Fruit fly (Drosophila melanogaster) whole organism, prepupa: ENCODE measurements around the gene GstD5.

Experiments
- Blimp-1 ChIP-seq: fragments of 200-800 bp; sonication (Bioruptor generic); optimal IDR thresholded peaks from 3 replicates; lab custom pipeline; 2017; ENCODE audit warnings: missing biosample characterization, missing genetic modification characterization, mild to moderate bottlenecking, moderate library complexity, missing genetic modification reagents
- CG10631 ChIP-seq: fragments of 200-800 bp; sonication (Bioruptor generic); optimal IDR thresholded peaks from 2 replicates; lab custom pipeline; 2016; ENCODE audit warnings: missing biosample characterization, missing genetic modification characterization
- CG10669 ChIP-seq: fragments of 200-800 bp; sonication (Bioruptor generic); optimal IDR thresholded peaks from 3 replicates; lab custom pipeline; 2018; ENCODE audit warnings: missing biosample characterization, mild to moderate bottlenecking, missing genetic modification characterization, moderate library complexity
- CG11902 ChIP-seq: fragments of 200-800 bp; sonication (Bioruptor generic); optimal IDR thresholded peaks from 3 replicates; lab custom pipeline; 2016; ENCODE audit warnings: missing biosample characterization, missing genetic modification characterization
- CG15336 ChIP-seq: fragments of 200-800 bp; sonication (Bioruptor generic); IDR thresholded peaks from 2 replicates; pipeline ENCODE4 v1.3.6; 2022; ENCODE audit warnings: missing biosample characterization, missing genetic modification characterization
- CG1621 ChIP-seq: fragments of 200-800 bp; sonication (Bioruptor generic); optimal IDR thresholded peaks from 3 replicates; lab custom pipeline; 2018; ENCODE audit warnings: missing biosample characterization, mild to moderate bottlenecking, missing genetic modification characterization
- CG16779 ChIP-seq: fragments of 200-800 bp; sonication (Bioruptor generic); optimal IDR thresholded peaks from 3 replicates; lab custom pipeline; 2017; ENCODE audit warnings: missing biosample characterization, mild to moderate bottlenecking, missing genetic modification characterization
- CG3032 ChIP-seq: fragments of 200-800 bp; optimal IDR thresholded peaks from 2 replicates; lab custom pipeline; 2019; ENCODE audit warnings: missing biosample characterization, mild to moderate bottlenecking, missing genetic modification characterization, moderate library complexity
- CG31627 ChIP-seq: fragments of 200-800 bp; sonication (Bioruptor generic); optimal IDR thresholded peaks from 3 replicates; lab custom pipeline; 2016; ENCODE audit warnings: missing biosample characterization, missing genetic modification characterization
- CG32006 ChIP-seq: fragments of 200-800 bp; sonication (Bioruptor generic); optimal IDR thresholded peaks from 3 replicates; lab custom pipeline; 2017; ENCODE audit warnings: missing biosample characterization, mild to moderate bottlenecking, missing genetic modification characterization
- CG34406 ChIP-seq: fragments of 200-800 bp; sonication (Bioruptor generic); optimal IDR thresholded peaks from 3 replicates; lab custom pipeline; 2016; ENCODE audit warnings: missing biosample characterization, missing genetic modification characterization
- CG3919 ChIP-seq: fragments of 200-800 bp; sonication (Bioruptor generic); optimal IDR thresholded peaks from 3 replicates; lab custom pipeline; 2016; ENCODE audit warnings: missing biosample characterization, missing genetic modification characterization
- CG6792 ChIP-seq: fragments of 200-800 bp; sonication (Bioruptor generic); optimal IDR thresholded peaks from 3 replicates; lab custom pipeline; 2016; ENCODE audit warnings: missing biosample characterization, missing genetic modification characterization
- CG6808 ChIP-seq: fragments of 200-800 bp; sonication (Bioruptor generic); optimal IDR thresholded peaks from 3 replicates; lab custom pipeline; 2017; ENCODE audit warnings: missing biosample characterization, missing genetic modification characterization, mild to moderate bottlenecking, moderate library complexity, missing genetic modification reagents
- CG6854 ChIP-seq: fragments of 200-800 bp; sonication (Bioruptor generic); optimal IDR thresholded peaks from 2 replicates; lab custom pipeline; 2017; ENCODE audit warnings: missing biosample characterization, mild to moderate bottlenecking, missing genetic modification characterization
- CG7368 ChIP-seq: fragments of 200-800 bp; sonication (Bioruptor generic); optimal IDR thresholded peaks from 3 replicates; lab custom pipeline; 2016; ENCODE audit warnings: missing biosample characterization, missing genetic modification characterization
- CG8632 ChIP-seq: fragments of 200-800 bp; sonication (Bioruptor generic); optimal IDR thresholded peaks from 3 replicates; lab custom pipeline; 2016; ENCODE audit warnings: missing biosample characterization, missing genetic modification characterization
- Eip75B ChIP-seq: fragments of 200-800 bp; sonication (Bioruptor generic); optimal IDR thresholded peaks from 3 replicates; lab custom pipeline; 2016; ENCODE audit warnings: missing biosample characterization, missing genetic modification characterization
- Eip93F ChIP-seq: fragments of 200-800 bp; sonication (Bioruptor generic); optimal IDR thresholded peaks from 2 replicates; lab custom pipeline; 2016; ENCODE audit warnings: missing biosample characterization, mild to moderate bottlenecking, missing genetic modification characterization
- Ets21C ChIP-seq: fragments of 200-800 bp; sonication (Bioruptor generic); optimal IDR thresholded peaks from 3 replicates; lab custom pipeline; 2016; ENCODE audit warnings: missing biosample characterization, missing genetic modification characterization
- Ets96B ChIP-seq: fragments of 200-800 bp; optimal IDR thresholded peaks from 2 replicates; lab custom pipeline; 2019; ENCODE audit warnings: missing biosample characterization, mild to moderate bottlenecking, missing genetic modification characterization, moderate library complexity
- Gug ChIP-seq: fragments of 200-800 bp; sonication (Bioruptor generic); IDR thresholded peaks from 2 replicates; pipeline ENCODE4 v1.3.6; 2022; ENCODE audit warnings: missing biosample characterization, missing genetic modification characterization
- Hr38 ChIP-seq: sonication (Bioruptor generic); optimal IDR thresholded peaks from 2 replicates; lab custom pipeline; 2016; ENCODE audit warnings: missing biosample characterization, missing genetic modification characterization
- Hr39 ChIP-seq: fragments of 200-800 bp; sonication (Bioruptor generic); optimal IDR thresholded peaks from 2 replicates; lab custom pipeline; 2016; ENCODE audit warnings: missing biosample characterization, missing genetic modification characterization
- Lpt ChIP-seq: fragments of 200-800 bp; sonication (Bioruptor generic); optimal IDR thresholded peaks from 3 replicates; lab custom pipeline; 2016; ENCODE audit warnings: missing biosample characterization, missing genetic modification characterization
- Met ChIP-seq: fragments of 200-800 bp; sonication (Bioruptor generic); optimal IDR thresholded peaks from 3 replicates; lab custom pipeline; 2016; ENCODE audit warnings: missing biosample characterization, missing genetic modification characterization
- OdsH ChIP-seq: fragments of 200-800 bp; sonication (Bioruptor generic); optimal IDR thresholded peaks from 3 replicates; lab custom pipeline; 2016; ENCODE audit warnings: missing biosample characterization, missing genetic modification characterization
- Smox ChIP-seq: fragments of 200-800 bp; sonication (Bioruptor generic); optimal IDR thresholded peaks from 3 replicates; lab custom pipeline; 2016; ENCODE audit warnings: missing biosample characterization, missing genetic modification characterization
- Sox15 ChIP-seq: fragments of 200-800 bp; sonication (Bioruptor generic); optimal IDR thresholded peaks from 3 replicates; lab custom pipeline; 2016; ENCODE audit warnings: missing biosample characterization, missing genetic modification characterization
- achi ChIP-seq: fragments of 200-800 bp; sonication (Bioruptor generic); optimal IDR thresholded peaks from 3 replicates; lab custom pipeline; 2016; ENCODE audit warnings: missing biosample characterization, missing genetic modification characterization
- acj6 ChIP-seq: fragments of 200-800 bp; sonication (Bioruptor generic); optimal IDR thresholded peaks from 3 replicates; lab custom pipeline; 2016; ENCODE audit warnings: missing biosample characterization, missing genetic modification characterization
- cyc ChIP-seq: fragments of 200-800 bp; sonication (Bioruptor generic); optimal IDR thresholded peaks from 3 replicates; lab custom pipeline; 2016; ENCODE audit warnings: missing biosample characterization, missing genetic modification characterization
- eg ChIP-seq: fragments of 200-800 bp; sonication (Bioruptor generic); IDR thresholded peaks from 3 replicates; pipeline ENCODE4 v1.3.6; 2022; ENCODE audit warnings: missing biosample characterization, missing genetic modification characterization
- esn ChIP-seq: fragments of 200-800 bp; sonication (Bioruptor generic); optimal IDR thresholded peaks from 2 replicates; lab custom pipeline; 2016; ENCODE audit warnings: missing biosample characterization, mild to moderate bottlenecking, missing genetic modification characterization, moderate library complexity
- fd59A ChIP-seq: fragments of 200-800 bp; sonication (Bioruptor generic); optimal IDR thresholded peaks from 2 replicates; lab custom pipeline; 2017; ENCODE audit warnings: missing biosample characterization, mild to moderate bottlenecking, missing genetic modification characterization, missing genetic modification reagents
- fd85E ChIP-seq: fragments of 200-800 bp; sonication (Bioruptor generic); optimal IDR thresholded peaks from 3 replicates; lab custom pipeline; 2016; ENCODE audit warnings: missing biosample characterization, missing genetic modification characterization
- lz ChIP-seq: fragments of 200-800 bp; sonication (Bioruptor generic); optimal IDR thresholded peaks from 3 replicates; lab custom pipeline; 2016; ENCODE audit warnings: missing biosample characterization, missing genetic modification characterization
- net ChIP-seq: fragments of 200-800 bp; sonication (Bioruptor generic); optimal IDR thresholded peaks from 3 replicates; lab custom pipeline; 2016; ENCODE audit warnings: missing biosample characterization, missing genetic modification characterization
- pdm3 ChIP-seq: fragments of 200-800 bp; sonication (Bioruptor generic); optimal IDR thresholded peaks from 3 replicates; lab custom pipeline; 2016; ENCODE audit warnings: missing biosample characterization, missing genetic modification characterization
- salr ChIP-seq, 2 experiments: fragments of 200-800 bp; sonication (Bioruptor generic); optimal IDR thresholded peaks; 3 replicates each; lab custom pipeline; 2016 to 2018; ENCODE audit warnings: missing biosample characterization in 2 of 2, missing genetic modification characterization in 2 of 2, mild to moderate bottlenecking in 1 of 2
- ss ChIP-seq, 2 experiments: fragments of 200-800 bp; sonication (Bioruptor generic); optimal IDR thresholded peaks; 2 replicates in 1 of 2; 3 replicates in 1 of 2; lab custom pipeline; 2017 to 2018; ENCODE audit warnings: mild to moderate bottlenecking in 2 of 2, missing biosample characterization in 2 of 2, missing genetic modification characterization in 2 of 2, moderate library complexity in 1 of 2
- svp ChIP-seq: fragments of 200-800 bp; sonication (Bioruptor generic); peaks from one replicate; lab custom pipeline; 2016; ENCODE audit warnings: missing biosample characterization, missing genetic modification characterization
- topi ChIP-seq: fragments of 200-800 bp; sonication (Bioruptor generic); optimal IDR thresholded peaks from 3 replicates; lab custom pipeline; 2016; ENCODE audit warnings: missing biosample characterization, missing genetic modification characterization
- vri ChIP-seq: fragments of 200-800 bp; sonication (Bioruptor generic); optimal IDR thresholded peaks from 3 replicates; lab custom pipeline; 2016; ENCODE audit warnings: missing biosample characterization, mild to moderate bottlenecking, missing genetic modification characterization

The GstD5 gene

DNA sequence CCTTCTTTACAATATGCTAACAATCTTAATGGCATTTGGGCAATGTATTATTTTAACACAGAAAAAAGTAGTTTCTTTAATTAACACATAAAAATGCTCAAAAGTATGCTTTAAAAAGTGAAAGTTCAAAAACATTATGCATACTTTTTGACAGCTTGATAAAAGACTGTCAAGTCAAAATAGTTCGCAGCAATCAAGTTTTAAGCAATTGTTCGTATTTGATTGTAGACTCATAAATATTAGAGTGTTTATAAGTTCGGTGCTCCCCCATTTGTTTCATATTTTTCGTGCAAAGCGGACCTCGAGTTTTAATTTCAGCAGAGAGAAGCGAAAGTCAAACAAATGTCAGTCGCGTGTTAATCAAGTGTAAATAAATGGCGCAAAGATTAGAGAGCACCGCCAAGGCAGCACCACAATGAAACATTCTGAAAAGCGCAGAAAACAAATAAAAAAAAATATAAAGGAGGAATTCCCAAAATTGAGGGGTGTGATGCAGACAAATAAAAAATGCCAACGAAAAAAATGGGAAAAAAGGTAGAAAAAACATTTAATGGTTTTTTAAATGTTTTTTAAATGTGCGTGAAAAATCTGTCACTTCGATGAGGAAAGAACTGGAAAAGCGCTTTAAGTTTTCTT is 30.5 kb upstream of the GstD5 start (continued):
- TF ChIP-seq net (GFP tag; lab: Kevin White, UChicago) (no peak), CG6854 (GFP tag; lab: Kevin White, UChicago) (no peak), CG1621 (tag; lab: Kevin White, UChicago) (no peak), CG31627 (GFP tag; lab: Kevin White, UChicago) (peak; percentile 49), Hr38 (GFP tag; lab: Kevin White, UChicago) (no peak), CG7368 (no peak), esn (GFP tag; lab: Kevin White, UChicago) (peak; percentile 51), Gug (GFP tag; lab: Robert Waterston, UW) (no peak), Hr39 (peak; percentile 50), CG10669 (GFP tag; lab: Kevin White, UChicago) (no peak), Eip93F (GFP tag; lab: Kevin White, UChicago) (no peak), Sox15 (GFP tag; lab: Kevin White, UChicago) (no peak), CG8632 (no peak), fd85E (GFP tag; lab: Kevin White, UChicago) (no peak), Met (GFP tag; lab: Kevin White, UChicago) (peak; percentile 50), CG10631 (GFP tag; lab: Kevin White, UChicago) (no peak), Ets21C (GFP tag; lab: Kevin White, UChicago) (peak; percentile 36), CG6792 (GFP tag; lab: Kevin White, UChicago) (no peak), salr (GFP tag; optimal IDR thresholded peaks at IDR 0.05; lab: Kevin White, UChicago) (no peak), vri (GFP tag; lab: Kevin White, UChicago) (no peak), CG16779 (tag; lab: Kevin White, UChicago) (no peak), CG32006 (no peak), Eip75B (GFP tag; lab: Kevin White, UChicago) (no peak), lz (peak; percentile 24), Blimp-1 (peak; percentile 15), Smox (GFP tag; lab: Kevin White, UChicago) (peak; percentile 18), svp (peak; percentile 85), pdm3 (GFP tag; lab: Kevin White, UChicago) (no peak)
- TF ChIP-seq, all 60 proteins: peak for 13

DNA sequence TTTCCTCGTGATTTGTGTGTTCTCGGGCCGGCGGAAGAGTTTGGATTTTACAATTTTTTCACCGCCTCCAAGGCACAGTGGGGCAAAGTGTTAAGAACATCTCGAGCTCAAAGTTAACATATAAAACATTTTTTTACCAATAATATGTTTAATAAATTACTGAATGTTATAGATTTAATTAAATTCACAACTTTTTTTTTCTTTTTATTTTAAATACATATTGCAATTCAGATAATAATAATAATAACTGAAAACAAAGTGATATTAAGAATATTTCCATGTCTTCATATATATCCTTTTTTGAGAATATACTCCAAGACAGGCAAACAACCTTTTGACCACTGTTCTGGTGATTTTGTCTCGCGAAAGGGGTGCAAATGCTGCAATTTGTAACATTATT is 29.5 kb upstream of the GstD5 start:
- TF ChIP-seq svp (peak; percentile 3), CG3919 (no peak)

DNA sequence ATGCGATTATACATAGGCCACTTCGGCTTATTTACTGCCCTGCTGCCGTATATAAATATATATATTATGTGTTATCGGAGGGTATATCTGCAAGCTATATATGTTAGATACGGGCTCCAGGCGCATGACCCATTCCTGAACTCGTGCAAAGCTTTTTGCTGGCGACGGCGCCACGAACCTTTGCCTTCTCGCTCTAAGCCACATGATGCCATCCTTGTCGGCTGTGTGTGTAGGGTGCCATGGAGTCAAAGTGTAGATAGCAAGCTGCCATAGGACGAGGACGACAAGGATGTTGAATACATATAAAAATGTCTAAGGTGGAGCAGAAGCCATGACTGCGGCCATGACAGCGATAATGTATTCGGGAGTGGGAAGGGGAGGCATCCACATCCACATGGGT is 27.9 kb upstream of the GstD5 start:
- peak; percentile 28 for TF ChIP-seq svp
- TF ChIP-seq Blimp-1: no peak
- TF ChIP-seq salr (GFP tag; optimal IDR thresholded peaks at IDR 0.05; lab: Kevin White, UChicago): no peak
- TF ChIP-seq Met (GFP tag; lab: Kevin White, UChicago): no peak

DNA sequence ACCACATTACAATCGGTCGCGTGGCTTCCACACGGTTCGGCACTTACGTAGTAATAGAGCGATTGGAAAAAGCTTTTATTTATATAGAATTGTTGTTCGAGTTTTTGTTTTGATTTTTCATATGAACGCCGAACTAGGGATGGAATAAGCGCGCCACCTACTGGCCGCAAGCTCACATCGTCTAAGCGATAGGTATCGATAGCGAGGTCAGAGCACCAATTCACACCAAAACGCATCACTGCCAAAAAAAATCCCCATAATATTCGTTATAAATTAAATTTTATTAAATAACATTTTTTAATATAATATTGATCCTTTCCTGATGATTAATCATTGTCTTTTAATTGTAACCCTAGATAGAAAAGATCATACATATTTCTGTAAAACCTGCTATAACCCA is 25.0 kb upstream of the GstD5 start, which contains the start of gene CG10038:
TSS of gene CG10038 (minus strand) at position 148 of the 400 bp plus-strand sequence.
- TF ChIP-seq CG32006 (no peak), esn (GFP tag; lab: Kevin White, UChicago) (peak; percentile 45), CG3032 (tag; lab: Kevin White, UChicago) (peak; percentile 12), cyc (GFP tag; lab: Kevin White, UChicago) (peak; percentile 36), vri (GFP tag; lab: Kevin White, UChicago) (no peak), acj6 (GFP tag; lab: Kevin White, UChicago) (peak; percentile 20), CG8632 (no peak), Blimp-1 (no peak), Hr38 (GFP tag; lab: Kevin White, UChicago) (no peak), CG16779 (tag; lab: Kevin White, UChicago) (no peak), CG10631 (GFP tag; lab: Kevin White, UChicago) (no peak), topi (GFP tag; lab: Kevin White, UChicago) (peak; percentile 20), achi (GFP tag; lab: Kevin White, UChicago) (no peak), CG6808 (no peak), CG1621 (tag; lab: Kevin White, UChicago) (no peak), eg (GFP tag; lab: Robert Waterston, UW) (no peak), CG34406 (GFP tag; lab: Kevin White, UChicago) (no peak), ss (GFP tag; optimal IDR thresholded peaks at IDR 0.05; lab: Kevin White, UChicago) (no peak), CG31627 (GFP tag; lab: Kevin White, UChicago) (peak; percentile 24), Lpt (GFP tag; lab: Kevin White, UChicago) (no peak), CG15336 (GFP tag; lab: Robert Waterston, UW) (no peak), Met (GFP tag; lab: Kevin White, UChicago) (peak; percentile 28), Gug (GFP tag; lab: Robert Waterston, UW) (no peak), Ets96B (no peak), OdsH (no peak), CG10669 (GFP tag; lab: Kevin White, UChicago) (no peak), fd59A (no peak), CG11902 (GFP tag; lab: Kevin White, UChicago) (no peak)
